Fruit fly (Drosophila melanogaster) whole organism, embryonic: ENCODE measurements around the gene CG15209.

Experiments used
- CG34422 ChIP-seq: fragments of 200-800 bp; sonication (Bioruptor generic); IDR thresholded peaks from 3 replicates; pipeline ENCODE4 v1.3.6; 2022; ENCODE audit warnings: missing biosample characterization, missing genetic modification characterization
- CG4282 ChIP-seq: fragments of 200-800 bp; sonication (Bioruptor generic); optimal IDR thresholded peaks from 2 replicates; lab custom pipeline; 2016; ENCODE audit warnings: missing biosample characterization, missing genetic modification characterization
- CG6854 ChIP-seq: fragments of 200-800 bp; sonication (Bioruptor generic); optimal IDR thresholded peaks from 3 replicates; lab custom pipeline; 2017; ENCODE audit warnings: missing biosample characterization, mild to moderate bottlenecking, missing genetic modification characterization
- Kr ChIP-seq: fragments of 200-800 bp; sonication (Bioruptor generic); optimal IDR thresholded peaks from 2 replicates; lab custom pipeline; 2017; ENCODE audit warnings: missing biosample characterization, mild to moderate bottlenecking, missing genetic modification characterization
- Myb ChIP-seq: fragments of 200-800 bp; sonication (Bioruptor generic); optimal IDR thresholded peaks from 2 replicates; lab custom pipeline; 2016; ENCODE audit warnings: missing biosample characterization, missing genetic modification characterization
- bowl ChIP-seq: fragments of 200-800 bp; sonication (Bioruptor generic); IDR thresholded peaks from 2 replicates; pipeline ENCODE4 v1.3.6; 2022; ENCODE audit warnings: missing biosample characterization, missing genetic modification characterization
- cwo ChIP-seq: fragments of 200-800 bp; sonication (Bioruptor generic); optimal IDR thresholded peaks from 3 replicates; lab custom pipeline; 2017; ENCODE audit warnings: missing biosample characterization, missing genetic modification characterization, mild to moderate bottlenecking, moderate library complexity, missing genetic modification reagents
- dati ChIP-seq: fragments of 200-800 bp; sonication (Bioruptor generic); IDR thresholded peaks from 2 replicates; pipeline ENCODE4 v1.3.6; 2022; ENCODE audit warnings: missing biosample characterization, missing genetic modification characterization
- kay ChIP-seq: fragments of 200-800 bp; sonication (Bioruptor generic); optimal IDR thresholded peaks from 2 replicates; lab custom pipeline; 2016; ENCODE audit warnings: missing biosample characterization, missing genetic modification characterization

DNA sequence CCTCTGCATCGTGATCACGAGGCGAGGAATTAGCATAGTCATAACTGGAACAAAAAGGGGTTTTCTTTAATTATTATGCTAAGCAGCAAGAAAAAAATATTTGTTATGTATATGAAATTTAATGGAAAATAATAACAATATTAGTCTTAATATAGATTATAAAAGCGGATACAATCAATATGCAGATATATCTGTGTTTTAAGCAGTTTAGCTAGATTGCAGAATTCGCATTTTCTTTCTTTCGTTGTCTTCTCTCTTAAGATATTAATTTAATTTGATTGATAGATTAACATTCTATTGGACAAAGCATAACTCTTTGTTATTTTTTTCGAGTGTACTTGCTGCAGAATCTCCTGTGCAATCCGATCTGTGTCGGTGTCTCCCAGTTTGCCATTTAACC is 14.7 kb upstream of the CG15209 start:
- no peak for TF ChIP-seq Kr (GFP tag; lab: Kevin White, UChicago)
- TF ChIP-seq CG34422 (GFP tag; lab: Robert Waterston, UW) = no peak
- TF ChIP-seq kay = no peak
- TF ChIP-seq Myb = no peak
- TF ChIP-seq dati = no peak
- TF ChIP-seq CG6854 (GFP tag; lab: Kevin White, UChicago) = no peak
- no peak for TF ChIP-seq cwo (GFP tag; lab: Kevin White, UChicago)
- TF ChIP-seq CG4282 = no peak
- no peak for TF ChIP-seq bowl (GFP tag; lab: Robert Waterston, UW)
